Worm (Caenorhabditis elegans) whole organism, L3 larva: Measurements from ENCODE around the gene T28C6.10.
A peak's percentile ranks its signal among the peaks of the same experiment; 100 is the strongest.

Experiments used
- R02D3.7 ChIP-seq: fragments of 150-350 bp; optimal IDR thresholded peaks from 2 replicates; lab custom pipeline; 2014; ENCODE audit warnings: missing biosample characterization, missing genetic modification characterization
- ZK546.5 ChIP-seq: sonication (generic microtip); optimal IDR thresholded peaks from 2 replicates; lab custom pipeline; 2017; ENCODE audit warnings: missing biosample characterization, missing genetic modification characterization
- aly-2 ChIP-seq: fragments of 150-350 bp; optimal IDR thresholded peaks from 2 replicates; lab custom pipeline; 2014; ENCODE audit warnings: missing biosample characterization, missing genetic modification characterization
- ceh-28 ChIP-seq: fragments of 150-350 bp; optimal IDR thresholded peaks from 2 replicates; lab custom pipeline; 2014; ENCODE audit warnings: missing biosample characterization, missing genetic modification reagents, missing genetic modification characterization
- ceh-82 ChIP-seq: fragments of 150-350 bp; optimal IDR thresholded peaks from 2 replicates; lab custom pipeline; 2014; ENCODE audit warnings: missing biosample characterization, missing genetic modification characterization
- ceh-9 ChIP-seq: sonication (generic microtip); optimal IDR thresholded peaks from 2 replicates; lab custom pipeline; 2018; ENCODE audit warnings: missing biosample characterization, missing genetic modification characterization
- daf-12 ChIP-seq: fragments of 150-350 bp; optimal IDR thresholded peaks from 2 replicates; lab custom pipeline; 2014; ENCODE audit warnings: missing biosample characterization, missing genetic modification reagents, missing genetic modification characterization
- egl-27 ChIP-seq: sonication (generic microtip); optimal IDR thresholded peaks from 4 replicates; lab custom pipeline; 2017; ENCODE audit warnings: missing biosample characterization, missing genetic modification reagents, missing genetic modification characterization
- egl-5 ChIP-seq: fragments of 150-350 bp; optimal IDR thresholded peaks from 2 replicates; lab custom pipeline; 2017; ENCODE audit warnings: missing biosample characterization, missing genetic modification reagents, missing genetic modification characterization, inconsistent platforms
- elt-1 ChIP-seq: fragments of 150-350 bp; optimal IDR thresholded peaks from 2 replicates; lab custom pipeline; 2014; ENCODE audit warnings: missing biosample characterization, missing genetic modification characterization
- elt-2 ChIP-seq: sonication (generic microtip); optimal IDR thresholded peaks from 2 replicates; lab custom pipeline; 2016; ENCODE audit warnings: missing genetic modification reagents, mild to moderate bottlenecking, missing genetic modification characterization, missing compliant biosample characterization
- elt-3 ChIP-seq, 3 experiments: fragments of 150-350 bp in 1 of 3; sonication (generic microtip) in 2 of 3; optimal IDR thresholded peaks; 2 replicates in 2 of 3; 4 replicates in 1 of 3; lab custom pipeline; 2014 to 2017; ENCODE audit warnings: missing biosample characterization in 3 of 3, missing genetic modification characterization in 3 of 3
- eor-1 ChIP-seq, 2 experiments: fragments of 150-350 bp; optimal IDR thresholded peaks; 2 replicates each; lab custom pipeline; 2014 to 2018; ENCODE audit warnings: missing biosample characterization in 2 of 2, missing genetic modification characterization in 2 of 2
- fkh-10 ChIP-seq: sonication (generic microtip); optimal IDR thresholded peaks from 2 replicates; lab custom pipeline; 2017; ENCODE audit warnings: missing biosample characterization, missing genetic modification reagents, missing genetic modification characterization
- fkh-2 ChIP-seq: fragments of 150-350 bp; optimal IDR thresholded peaks from 2 replicates; lab custom pipeline; 2014; ENCODE audit warnings: missing biosample characterization, missing genetic modification reagents, missing genetic modification characterization
- fos-1 ChIP-seq: fragments of 150-350 bp; optimal IDR thresholded peaks from 2 replicates; lab custom pipeline; 2014; ENCODE audit warnings: missing biosample characterization, missing genetic modification characterization
- hmg-11 ChIP-seq: sonication (generic microtip); optimal IDR thresholded peaks from 2 replicates; lab custom pipeline; 2016; ENCODE audit warnings: missing genetic modification characterization, missing compliant biosample characterization
- jun-1 ChIP-seq: fragments of 150-350 bp; optimal IDR thresholded peaks from 2 replicates; lab custom pipeline; 2014; ENCODE audit warnings: missing biosample characterization, missing genetic modification reagents, missing genetic modification characterization
- lin-15B ChIP-seq: fragments of 150-350 bp; optimal IDR thresholded peaks from 2 replicates; lab custom pipeline; 2014; ENCODE audit warnings: missing biosample characterization, missing genetic modification characterization
- lsy-12 ChIP-seq: sonication (generic microtip); optimal IDR thresholded peaks from 2 replicates; lab custom pipeline; 2016; ENCODE audit warnings: mild to moderate bottlenecking, missing genetic modification characterization, missing compliant biosample characterization
- mdl-1 ChIP-seq: fragments of 150-350 bp; optimal IDR thresholded peaks from 2 replicates; lab custom pipeline; 2014; ENCODE audit warnings: missing biosample characterization, missing genetic modification characterization
- mml-1 ChIP-seq: fragments of 150-350 bp; sonication (generic microtip); optimal IDR thresholded peaks from 3 replicates; lab custom pipeline; 2014; ENCODE audit warnings: missing biosample characterization, missing genetic modification characterization
- nhr-12 ChIP-seq: fragments of 150-350 bp; optimal IDR thresholded peaks from 2 replicates; lab custom pipeline; 2014; ENCODE audit warnings: missing biosample characterization, missing genetic modification characterization
- nhr-23 ChIP-seq: fragments of 150-350 bp; optimal IDR thresholded peaks from 2 replicates; lab custom pipeline; 2014; ENCODE audit warnings: missing biosample characterization, missing genetic modification reagents, missing genetic modification characterization
- nhr-237 ChIP-seq: fragments of 150-350 bp; optimal IDR thresholded peaks from 2 replicates; lab custom pipeline; 2014; ENCODE audit warnings: missing biosample characterization, missing genetic modification characterization
- nhr-43 ChIP-seq: sonication (generic microtip); optimal IDR thresholded peaks from 2 replicates; lab custom pipeline; 2016; ENCODE audit warnings: mild to moderate bottlenecking, missing genetic modification characterization, missing compliant biosample characterization; ENCODE audit not compliant: poor library complexity, severe bottlenecking
- nhr-67 ChIP-seq: fragments of 150-350 bp; optimal IDR thresholded peaks from 2 replicates; lab custom pipeline; 2014; ENCODE audit warnings: missing biosample characterization, missing genetic modification characterization
- nhr-76 ChIP-seq: fragments of 150-350 bp; sonication (generic microtip); optimal IDR thresholded peaks from 5 replicates; lab custom pipeline; 2014; ENCODE audit warnings: missing biosample characterization, missing genetic modification characterization
- nhr-77 ChIP-seq: fragments of 150-350 bp; optimal IDR thresholded peaks from 2 replicates; lab custom pipeline; 2014; ENCODE audit warnings: missing biosample characterization, missing genetic modification characterization
- pha-4 ChIP-seq: fragments of 150-350 bp; optimal IDR thresholded peaks from 2 replicates; lab custom pipeline; 2014; ENCODE audit warnings: missing biosample characterization, missing genetic modification reagents, missing genetic modification characterization
- pqm-1 ChIP-seq: fragments of 150-350 bp; optimal IDR thresholded peaks from 2 replicates; lab custom pipeline; 2017; ENCODE audit warnings: missing biosample characterization, missing genetic modification characterization, inconsistent platforms
- sea-2 ChIP-seq: fragments of 150-350 bp; sonication (generic microtip); optimal IDR thresholded peaks from 4 replicates; lab custom pipeline; 2014; ENCODE audit warnings: missing biosample characterization, missing genetic modification reagents, missing genetic modification characterization
- skn-1 ChIP-seq: fragments of 150-350 bp; optimal IDR thresholded peaks from 2 replicates; lab custom pipeline; 2014; ENCODE audit warnings: missing biosample characterization, missing genetic modification characterization
- snpc-4 ChIP-seq: fragments of 150-350 bp; optimal IDR thresholded peaks from 2 replicates; lab custom pipeline; 2014; ENCODE audit warnings: missing biosample characterization, missing genetic modification characterization
- unc-39 ChIP-seq: sonication (generic microtip); optimal IDR thresholded peaks from 4 replicates; lab custom pipeline; 2017; ENCODE audit warnings: missing biosample characterization, missing genetic modification characterization
- unc-62 ChIP-seq: fragments of 150-350 bp; sonication (generic microtip); optimal IDR thresholded peaks from 4 replicates; lab custom pipeline; 2014; ENCODE audit warnings: missing biosample characterization, missing genetic modification reagents, missing genetic modification characterization
- zag-1 ChIP-seq: fragments of 150-350 bp; optimal IDR thresholded peaks from 2 replicates; lab custom pipeline; 2014; ENCODE audit warnings: missing biosample characterization, missing genetic modification characterization
- ztf-11 ChIP-seq: fragments of 150-350 bp; optimal IDR thresholded peaks from 2 replicates; lab custom pipeline; 2014; ENCODE audit warnings: missing biosample characterization, missing genetic modification characterization
- ztf-4 ChIP-seq: fragments of 150-350 bp; optimal IDR thresholded peaks from 2 replicates; lab custom pipeline; 2014; ENCODE audit warnings: missing biosample characterization, missing genetic modification characterization

T28C6.10 gene

ce11 chrIV:8850807-8851206 lies 33.1 kb downstream of the T28C6.10 start:
- TF ChIP-seq skn-1 (no peak), nhr-76 (no peak), R02D3.7 (no peak), ZK546.5 (tag; lab: Kevin White, UChicago) (no peak), aly-2 (tag; lab: Kevin White, UChicago) (no peak), ztf-11 (tag; lab: Kevin White, UChicago) (no peak), pha-4 (tag; lab: Kevin White, UChicago) (no peak), nhr-23 (tag; lab: Kevin White, UChicago) (no peak), snpc-4 (no peak), egl-5 (tag; lab: Kevin White, UChicago) (no peak), unc-39 (tag; lab: Kevin White, UChicago) (no peak), elt-2 (tag; lab: Kevin White, UChicago) (no peak), daf-12 (tag; lab: Kevin White, UChicago) (no peak), mml-1 (no peak), lsy-12 (tag; lab: Kevin White, UChicago) (no peak), ceh-9 (tag; lab: Kevin White, UChicago) (no peak), eor-1 (tag; optimal IDR thresholded peaks at IDR 0.05; lab: Kevin White, UChicago) (no peak)

ce11 chrIV:8852194-8852593 lies 34.5 kb downstream of the T28C6.10 start, which contains the start of gene alp-1:
TSS of gene alp-1 (plus strand) at chrIV:8852494.
- TF ChIP-seq R02D3.7, result no peak
- TF ChIP-seq elt-1, result no peak
- TF ChIP-seq mml-1, result no peak

ce11 chrIV:8853301-8853700 lies 35.6 kb downstream of the T28C6.10 start:
- TF ChIP-seq unc-62 (GFP tag; lab: Kevin White, UChicago), result no peak
- TF ChIP-seq jun-1, result no peak
- TF ChIP-seq ceh-9 (tag; lab: Kevin White, UChicago), result no peak

ce11 chrIV:8855963-8856362 lies 38.2 kb downstream of the T28C6.10 start, which contains the start of gene T11B7.5:
TSS of gene T11B7.5 (minus strand) at chrIV:8856063.
- TF ChIP-seq nhr-23 (tag; lab: Kevin White, UChicago) (no peak), skn-1 (no peak), snpc-4 (no peak), ztf-4 (tag; lab: Kevin White, UChicago) (no peak), nhr-43 (tag; lab: Kevin White, UChicago) (no peak), fkh-10 (GFP tag; lab: Kevin White, UChicago) (no peak), zag-1 (tag; lab: Kevin White, UChicago) (no peak), nhr-237 (tag; lab: Kevin White, UChicago) (no peak), R02D3.7 (no peak), elt-2 (tag; lab: Kevin White, UChicago) (no peak), aly-2 (tag; lab: Kevin White, UChicago) (no peak), hmg-11 (no peak), fos-1 (tag; lab: Kevin White, UChicago) (no peak), ceh-28 (tag; lab: Kevin White, UChicago) (no peak), nhr-12 (tag; lab: Kevin White, UChicago) (no peak)
- TF ChIP-seq, all 47 proteins: peak for 0

- peak; percentile 13 for TF ChIP-seq nhr-23 (tag; lab: Kevin White, UChicago)
- no peak for TF ChIP-seq unc-62 (GFP tag; lab: Kevin White, UChicago)
Observed at ce11 chrIV:8864672-8865071, 46.9 kb downstream of the T28C6.10 start.

ce11 chrIV:8865343-8865742 lies 47.6 kb downstream of the T28C6.10 start, which contains the start of gene C09G9.1:
TSS of gene C09G9.1 (minus strand) at chrIV:8865485.
- TF ChIP-seq elt-2 (tag; lab: Kevin White, UChicago), result peak; percentile 67
- TF ChIP-seq pha-4 (tag; lab: Kevin White, UChicago), result peak; percentile 44
- TF ChIP-seq nhr-237 (tag; lab: Kevin White, UChicago), result no peak

- no peak for TF ChIP-seq elt-3 (tag; optimal IDR thresholded peaks at IDR 0.05; lab: Kevin White, UChicago)
- TF ChIP-seq eor-1 (tag; optimal IDR thresholded peaks at IDR 0.05; lab: Kevin White, UChicago), result no peak
- TF ChIP-seq fkh-2 (tag; lab: Kevin White, UChicago), result no peak
- TF ChIP-seq mml-1, result no peak
- peak; percentile 4 for TF ChIP-seq mdl-1 (tag; lab: Kevin White, UChicago)
- peak; percentile 49 for TF ChIP-seq nhr-23 (tag; lab: Kevin White, UChicago)
- peak; percentile 81 for TF ChIP-seq pha-4 (tag; lab: Kevin White, UChicago)
- TF ChIP-seq ceh-28 (tag; lab: Kevin White, UChicago), result no peak
- no peak for TF ChIP-seq ceh-82 (tag; lab: Kevin White, UChicago)
- TF ChIP-seq elt-1, result no peak
- no peak for TF ChIP-seq ZK546.5 (tag; lab: Kevin White, UChicago)
- no peak for TF ChIP-seq nhr-237 (tag; lab: Kevin White, UChicago)
- no peak for TF ChIP-seq sea-2 (GFP tag; lab: Kevin White, UChicago)
- no peak for TF ChIP-seq nhr-76
- peak; percentile 39 for TF ChIP-seq hmg-11
- TF ChIP-seq egl-27 (tag; lab: Kevin White, UChicago), result no peak
- peak; percentile 37 for TF ChIP-seq fos-1 (tag; lab: Kevin White, UChicago)
- TF ChIP-seq pqm-1 (tag; lab: Kevin White, UChicago), result peak; percentile 27
- no peak for TF ChIP-seq nhr-77 (tag; lab: Kevin White, UChicago)
- TF ChIP-seq R02D3.7, result no peak
- peak; percentile 21 for TF ChIP-seq lin-15B (tag; lab: Kevin White, UChicago)
- no peak for TF ChIP-seq daf-12 (tag; lab: Kevin White, UChicago)
- TF ChIP-seq nhr-12 (tag; lab: Kevin White, UChicago), result no peak
- TF ChIP-seq nhr-67 (tag; lab: Kevin White, UChicago), result no peak
Observed at ce11 chrIV:8866092-8866491, 48.4 kb downstream of the T28C6.10 start.
